Worm (Caenorhabditis elegans): Measurements from ENCODE around the gene atg-7.

ce11 chrIV:11110995-11111619 lies 30.3 kb upstream of the atg-7 start, which contains the start of gene rps-5:
- TF ChIP-seq nhr-237 (tag; optimal IDR thresholded peaks at IDR 0.05) (no peak), ztf-11 (tag; optimal IDR thresholded peaks at IDR 0.05) (no peak), R02D3.7 (tag; optimal IDR thresholded peaks at IDR 0.05) (peak; percentile 23)

All from whole organism, L3 larva.